ENCODE assay signal across 2 fruit fly cellular contexts in genomic region chr3L:13107307-13107938, dm6.
TF ChIP-seq lines count a peak whose summit lies in the region.

No protein-coding gene starts in this region.

TF ChIP-seq in whole organism, embryonic, 481 proteins besides CTCF, POLR2A, EP300 and RAD21 (continued from another document):
- TF ChIP-seq Dek (tag; optimal IDR thresholded peaks at IDR 0.05; lab: Kevin White, UChicago) (no peak), Ets65A (GFP tag; lab: Kevin White, UChicago) (peak; percentile 55), cg (GFP tag; optimal IDR thresholded peaks at IDR 0.05; lab: Kevin White, UChicago) (no peak), Rx (GFP tag; IDR thresholded peaks at IDR 0.05; lab: Robert Waterston, UW) (no peak)

TF ChIP-seq in whole organism, prepupa, 60 proteins besides CTCF, POLR2A, EP300 and RAD21 (continued from another document):
- TF ChIP-seq Ets96B (tag; optimal IDR thresholded peaks at IDR 0.05; lab: Kevin White, UChicago) (peak; percentile 76), Hr4 (GFP tag; optimal IDR thresholded peaks at IDR 0.05; lab: Kevin White, UChicago) (no peak), CG6792 (GFP tag; optimal IDR thresholded peaks at IDR 0.05; lab: Kevin White, UChicago) (peak; percentile 65), CG8319 (GFP tag; optimal IDR thresholded peaks at IDR 0.05; lab: Kevin White, UChicago) (peak; percentile 32), fkh (GFP tag; optimal IDR thresholded peaks at IDR 0.05; lab: Kevin White, UChicago) (no peak), Lpt (GFP tag; optimal IDR thresholded peaks at IDR 0.05; lab: Kevin White, UChicago) (no peak), CG11902 (GFP tag; optimal IDR thresholded peaks at IDR 0.05; lab: Kevin White, UChicago) (peak; percentile 16), CG16779 (tag; optimal IDR thresholded peaks at IDR 0.05; lab: Kevin White, UChicago) (peak; percentile 15), lz (GFP tag; optimal IDR thresholded peaks at IDR 0.05; lab: Kevin White, UChicago) (peak; percentile 50), CG34406 (GFP tag; optimal IDR thresholded peaks at IDR 0.05; lab: Kevin White, UChicago) (peak; percentile 30), achi (GFP tag; optimal IDR thresholded peaks at IDR 0.05; lab: Kevin White, UChicago) (peak; percentile 52), CG10631 (GFP tag; optimal IDR thresholded peaks at IDR 0.05; lab: Kevin White, UChicago) (peak; percentile 77), net (GFP tag; optimal IDR thresholded peaks at IDR 0.05; lab: Kevin White, UChicago) (no peak), Eip75B (GFP tag; optimal IDR thresholded peaks at IDR 0.05; lab: Kevin White, UChicago) (peak; percentile 79), acj6 (GFP tag; optimal IDR thresholded peaks at IDR 0.05; lab: Kevin White, UChicago) (peak; percentile 52), CG3919 (GFP tag; optimal IDR thresholded peaks at IDR 0.05; lab: Kevin White, UChicago) (peak; percentile 48), CG6854 (GFP tag; optimal IDR thresholded peaks at IDR 0.05; lab: Kevin White, UChicago) (peak; percentile 49), svp (GFP tag; lab: Kevin White, UChicago) (peak; percentile 66), vri (GFP tag; optimal IDR thresholded peaks at IDR 0.05; lab: Kevin White, UChicago) (peak; percentile 3), CG6163 (GFP tag; IDR thresholded peaks at IDR 0.05; lab: Robert Waterston, UW) (no peak), fd85E (GFP tag; optimal IDR thresholded peaks at IDR 0.05; lab: Kevin White, UChicago) (no peak), Met (GFP tag; optimal IDR thresholded peaks at IDR 0.05; lab: Kevin White, UChicago) (peak; percentile 49), topi (GFP tag; optimal IDR thresholded peaks at IDR 0.05; lab: Kevin White, UChicago) (peak; percentile 46), cyc (GFP tag; optimal IDR thresholded peaks at IDR 0.05; lab: Kevin White, UChicago) (peak; percentile 39), Eip78C (GFP tag; lab: Kevin White, UChicago) (peak; percentile 94), CG31627 (GFP tag; optimal IDR thresholded peaks at IDR 0.05; lab: Kevin White, UChicago) (peak; percentile 27), Sox15 (GFP tag; optimal IDR thresholded peaks at IDR 0.05; lab: Kevin White, UChicago) (no peak), spab (GFP tag; optimal IDR thresholded peaks at IDR 0.05; lab: Kevin White, UChicago) (peak; percentile 77), Hr38 (GFP tag; optimal IDR thresholded peaks at IDR 0.05; lab: Kevin White, UChicago) (no peak), Smox (GFP tag; optimal IDR thresholded peaks at IDR 0.05; lab: Kevin White, UChicago) (peak; percentile 43), CG1621 (tag; optimal IDR thresholded peaks at IDR 0.05; lab: Kevin White, UChicago) (peak; percentile 51), Sox14 (GFP tag; optimal IDR thresholded peaks at IDR 0.05; lab: Kevin White, UChicago) (peak; percentile 48), Hr39 (GFP tag; optimal IDR thresholded peaks at IDR 0.05; lab: Kevin White, UChicago) (peak; percentile 22)
